Worm (Caenorhabditis elegans): Measurements from ENCODE around the gene F57A8.6.

DNA sequence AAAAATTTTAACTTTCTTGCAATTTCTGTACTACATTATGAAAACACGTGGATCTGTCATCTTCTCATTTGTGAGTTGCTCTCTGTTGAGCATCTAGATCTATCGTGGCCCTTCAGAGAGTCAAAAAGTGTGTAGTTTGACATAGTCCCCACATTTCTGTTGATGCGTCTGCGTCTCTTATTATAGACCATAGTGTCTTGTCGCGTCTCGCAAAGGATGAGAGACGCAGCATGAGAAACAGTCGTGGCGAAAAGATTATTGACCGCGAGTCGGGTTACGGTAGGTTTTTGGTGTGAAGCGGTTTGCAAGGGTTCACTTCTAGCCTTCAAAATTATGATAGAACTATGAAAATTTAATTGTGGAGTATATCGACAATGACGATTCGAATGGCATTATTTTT is 31.4 kb downstream of the F57A8.6 start:
- TF ChIP-seq hmbx-1 (tag; optimal IDR thresholded peaks at IDR 0.05): no peak
- no peak for TF ChIP-seq ceh-36 (tag; optimal IDR thresholded peaks at IDR 0.05)
- no peak for TF ChIP-seq ama-1 (optimal IDR thresholded peaks at IDR 0.05)
- TF ChIP-seq hmg-4 (GFP tag; optimal IDR thresholded peaks at IDR 0.05): no peak
- no peak for TF ChIP-seq scrt-1 (GFP tag; IDR thresholded peaks at IDR 0.05)
- TF ChIP-seq aly-1 (tag; optimal IDR thresholded peaks at IDR 0.05): no peak
- TF ChIP-seq ets-7 (tag; optimal IDR thresholded peaks at IDR 0.05): no peak

Measured in whole organism, early embryonic.